Worm (Caenorhabditis elegans) whole organism, dauer: ENCODE data around the gene clec-197.

Experiments
- unc-62 ChIP-seq: sonication (generic microtip); optimal IDR thresholded peaks from 2 replicates; lab custom pipeline; 2017; ENCODE audit warnings: missing biosample characterization, missing genetic modification reagents, missing genetic modification characterization

Gene clec-197

DNA sequence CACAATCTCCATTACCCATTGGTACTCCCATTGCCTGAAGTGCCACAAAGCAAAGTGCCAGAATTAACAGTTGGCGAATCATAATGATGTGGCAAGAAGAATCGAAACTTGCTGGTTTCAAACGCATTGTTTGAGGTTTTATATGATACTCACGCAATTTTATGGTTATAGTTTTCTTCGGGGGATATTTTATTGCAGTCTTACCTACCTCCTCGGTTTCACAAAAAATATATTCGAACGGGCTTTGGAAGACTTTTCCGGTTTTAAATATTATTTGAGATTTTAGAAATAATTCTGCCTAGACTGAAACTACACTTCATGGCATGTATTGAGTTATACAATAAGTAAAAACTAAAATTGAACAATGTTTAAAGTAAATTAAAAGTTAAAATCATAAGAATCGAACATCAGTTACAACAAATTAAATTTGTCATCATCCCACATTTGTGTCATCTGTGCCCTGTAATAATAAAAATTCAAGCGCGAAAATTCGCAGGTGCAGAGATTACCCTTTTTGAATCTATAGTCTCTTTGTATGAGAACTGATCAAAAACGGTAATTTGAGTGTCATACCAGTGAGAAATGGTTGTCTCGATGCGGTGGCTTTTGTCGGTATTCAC is at the start of gene clec-197, which contains the start of gene clec-198:
Gene clec-197, minus strand, starts transcription at position 101 of the 620 bp plus-strand sequence.
Gene clec-198, plus strand, starts transcription at position 570 of the 620 bp plus-strand sequence.
- TF ChIP-seq unc-62 (GFP tag; lab: Kevin White, UChicago): no peak

DNA sequence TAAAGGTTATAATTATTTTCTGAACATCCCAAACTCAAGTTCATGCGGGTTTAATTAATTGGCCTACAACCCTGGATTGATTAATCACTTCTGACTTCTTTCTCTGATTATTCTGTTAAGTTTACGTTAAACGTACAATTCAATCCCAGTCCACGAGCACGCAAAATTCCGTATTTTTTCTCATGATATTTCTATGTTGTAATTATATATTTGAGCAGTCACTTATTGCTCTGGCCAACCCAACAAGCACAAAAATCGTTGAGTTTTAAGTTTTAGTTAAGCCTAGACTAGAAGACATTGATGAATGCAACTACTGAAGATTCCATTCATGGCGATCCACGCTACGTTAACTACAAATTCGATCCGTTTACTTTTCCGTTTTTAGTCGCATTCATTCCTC is 49.4 kb upstream of the clec-197 start, which contains the start of gene sru-15:
Gene sru-15, plus strand, starts transcription at position 301 of the 400 bp plus-strand sequence.
- TF ChIP-seq unc-62 (GFP tag; lab: Kevin White, UChicago): no peak

ce11 chrIV:17387442-17387967 is 41.0 kb upstream of the clec-197 start, which contains the start of gene T02D1.8:
TSS of gene T02D1.8 (minus strand) at chrIV:17387492.
- no peak for TF ChIP-seq unc-62 (GFP tag; lab: Kevin White, UChicago)

ce11 chrIV:17383046-17383445 is 36.5 kb upstream of the clec-197 start, which contains the start of gene C30H6.12:
TSS of gene C30H6.12 (plus strand) at chrIV:17383346.
- no peak for TF ChIP-seq unc-62 (GFP tag; lab: Kevin White, UChicago)

ce11 chrIV:17382029-17382428 is 35.5 kb upstream of the clec-197 start, which contains the start of gene C30H6.8:
TSS of gene C30H6.8 (plus strand) at chrIV:17382329.
- TF ChIP-seq unc-62 (GFP tag; lab: Kevin White, UChicago): no peak

ce11 chrIV:17380061-17380680 is 33.7 kb upstream of the clec-197 start, which contains the start of the genes C30H6.9 and dlat-2:
TSS of gene C30H6.9 (minus strand) at chrIV:17380170.
TSS of gene dlat-2 (plus strand) at chrIV:17380626.
- TF ChIP-seq unc-62 (GFP tag; lab: Kevin White, UChicago): no peak

DNA sequence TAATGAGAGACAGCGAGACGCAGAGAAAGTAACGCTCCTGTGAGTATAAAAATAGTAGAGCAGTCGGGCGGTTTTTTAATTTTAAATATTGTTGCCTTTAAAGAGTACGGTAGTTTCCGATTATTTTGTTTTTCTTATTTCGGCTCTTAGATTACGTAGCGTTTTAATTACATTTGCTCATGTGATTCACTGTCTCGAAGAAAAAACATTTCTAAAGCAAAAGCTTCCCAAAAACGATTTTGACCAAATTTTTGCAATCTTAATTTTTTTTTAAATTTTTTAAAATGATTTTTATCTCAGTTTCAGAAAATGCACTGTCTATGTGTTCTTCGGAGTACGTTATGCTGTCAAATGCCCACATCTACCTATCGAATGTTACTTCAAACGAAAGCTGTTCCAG is 29.6 kb upstream of the clec-197 start, which contains the start of gene haf-1:
Gene haf-1, plus strand, starts transcription at position 301 of the 400 bp plus-strand sequence.
- TF ChIP-seq unc-62 (GFP tag; lab: Kevin White, UChicago): no peak

ce11 chrIV:17371469-17371868 is 25.0 kb upstream of the clec-197 start, which contains the start of gene C30H6.5:
TSS of gene C30H6.5 (plus strand) at chrIV:17371769.
- TF ChIP-seq unc-62 (GFP tag; lab: Kevin White, UChicago): no peak

DNA sequence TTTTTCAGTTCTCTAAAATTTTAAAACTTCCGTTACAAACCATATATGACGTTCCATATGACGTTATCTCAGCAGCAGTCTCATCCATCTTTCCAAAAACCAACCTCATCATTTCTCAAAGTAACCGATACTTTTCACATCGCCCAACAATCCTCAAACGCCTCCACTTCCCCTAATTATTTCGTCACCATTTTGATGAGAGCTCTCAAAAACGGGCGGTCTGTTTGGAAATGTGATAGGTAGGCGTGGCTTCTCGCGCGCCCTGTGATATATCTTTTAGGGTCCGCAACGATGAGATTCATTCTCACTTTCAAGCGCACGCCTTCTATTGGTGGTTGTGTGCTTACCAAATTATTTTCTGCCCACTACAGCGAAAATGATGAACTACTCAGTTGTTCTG is 21.8 kb upstream of the clec-197 start, which contains the start of gene trh-1:
Gene trh-1, plus strand, starts transcription at position 301 of the 400 bp plus-strand sequence.
- TF ChIP-seq unc-62 (GFP tag; lab: Kevin White, UChicago): no peak

- TF ChIP-seq unc-62 (GFP tag; lab: Kevin White, UChicago): no peak
Observed at ce11 chrIV:17367294-17367693, 20.8 kb upstream of the clec-197 start, which contains the start of gene zipt-17. TSS of gene zipt-17 (minus strand) at chrIV:17367394.

DNA sequence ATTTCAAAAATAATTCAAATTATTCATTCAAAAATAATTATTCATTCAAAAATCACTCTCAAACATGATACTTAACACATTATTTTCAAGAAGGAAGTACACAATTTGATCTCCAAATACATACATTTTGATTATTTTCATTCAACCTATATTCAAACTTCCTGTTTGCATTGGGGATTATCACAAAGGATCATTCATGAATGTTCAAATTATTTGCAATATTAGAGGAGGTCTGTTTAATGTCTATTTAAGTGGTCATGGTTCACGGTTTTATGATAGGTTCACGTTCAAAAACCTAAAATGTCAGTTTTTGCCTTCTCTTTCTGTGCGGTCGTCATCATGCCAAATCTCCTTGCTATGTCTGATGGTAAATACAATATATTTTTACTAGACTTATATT is 14.6 kb upstream of the clec-197 start, which contains the start of gene clec-202:
Gene clec-202, plus strand, starts transcription at position 301 of the 400 bp plus-strand sequence.
- no peak for TF ChIP-seq unc-62 (GFP tag; lab: Kevin White, UChicago)

- no peak for TF ChIP-seq unc-62 (GFP tag; lab: Kevin White, UChicago)
Observed at ce11 chrIV:17351586-17351985, 5.1 kb upstream of the clec-197 start, which contains the start of gene clec-199. TSS of gene clec-199 (plus strand) at chrIV:17351886.

DNA sequence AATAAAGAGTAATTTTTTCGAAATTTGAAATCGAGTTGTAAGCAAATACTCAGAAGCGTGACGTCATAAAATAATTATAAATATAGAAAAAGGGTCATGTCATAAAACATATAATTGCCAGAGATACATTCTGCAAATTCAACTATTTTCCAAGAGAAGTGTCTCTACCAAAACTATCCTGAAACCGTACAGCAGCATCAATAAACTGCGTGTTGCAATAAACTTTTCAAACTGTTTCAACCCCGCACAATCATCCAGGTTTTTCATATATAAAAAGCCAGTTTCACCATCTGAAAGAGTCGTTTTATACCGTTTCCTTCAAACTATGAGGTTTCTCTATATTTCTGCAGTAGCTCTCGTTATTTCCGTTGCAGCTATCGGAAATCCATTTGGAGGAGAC is 3.0 kb downstream of the clec-197 start, which contains the start of gene C49C3.11:
Gene C49C3.11, plus strand, starts transcription at position 301 of the 400 bp plus-strand sequence.
- no peak for TF ChIP-seq unc-62 (GFP tag; lab: Kevin White, UChicago)

- no peak for TF ChIP-seq unc-62 (GFP tag; lab: Kevin White, UChicago)
Observed at ce11 chrIV:17342667-17343066, 3.8 kb downstream of the clec-197 start, which contains the start of gene C49C3.21. TSS of gene C49C3.21 (plus strand) at chrIV:17342967.

ce11 chrIV:17342179-17342578 is 4.3 kb downstream of the clec-197 start, which contains the start of gene C49C3.9:
TSS of gene C49C3.9 (minus strand) at chrIV:17342314.
- no peak for TF ChIP-seq unc-62 (GFP tag; lab: Kevin White, UChicago)
